Worm (Caenorhabditis elegans) whole organism, L3 larva: ENCODE data around the gene F58E6.6.

Source experiments
- daf-12 ChIP-seq: fragments of 150-350 bp; optimal IDR thresholded peaks from 2 replicates; lab custom pipeline; 2014; ENCODE audit warnings: missing biosample characterization, missing genetic modification reagents, missing genetic modification characterization
- fos-1 ChIP-seq: fragments of 150-350 bp; optimal IDR thresholded peaks from 2 replicates; lab custom pipeline; 2014; ENCODE audit warnings: missing biosample characterization, missing genetic modification characterization
- mdl-1 ChIP-seq: fragments of 150-350 bp; optimal IDR thresholded peaks from 2 replicates; lab custom pipeline; 2014; ENCODE audit warnings: missing biosample characterization, missing genetic modification characterization
- nhr-67 ChIP-seq: fragments of 150-350 bp; optimal IDR thresholded peaks from 2 replicates; lab custom pipeline; 2014; ENCODE audit warnings: missing biosample characterization, missing genetic modification characterization
- unc-62 ChIP-seq: fragments of 150-350 bp; sonication (generic microtip); optimal IDR thresholded peaks from 4 replicates; lab custom pipeline; 2014; ENCODE audit warnings: missing biosample characterization, missing genetic modification reagents, missing genetic modification characterization

DNA sequence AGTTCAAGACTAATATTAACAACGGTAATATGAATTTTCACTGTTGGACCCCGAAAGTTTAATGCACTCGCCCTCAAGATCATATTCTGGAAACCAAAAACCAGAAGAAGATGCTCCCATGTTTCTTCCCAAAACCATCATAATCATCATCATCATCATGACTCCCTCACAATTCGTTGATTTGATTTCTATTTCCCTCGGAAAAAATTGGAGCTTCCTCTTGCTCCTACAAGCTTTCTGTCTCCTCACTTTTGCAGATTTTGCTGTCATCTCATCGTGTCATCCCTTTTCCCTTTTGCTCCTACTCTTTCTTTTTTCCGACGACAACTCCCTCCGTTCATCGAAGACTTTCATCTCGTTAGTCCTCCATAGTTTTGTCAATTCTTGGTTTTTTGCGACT is 19.2 kb upstream of the F58E6.6 start, which contains the start of gene F46B6.2:
- TF ChIP-seq fos-1 (tag; lab: Kevin White, UChicago) (no peak), daf-12 (no peak), mdl-1 (tag; lab: Kevin White, UChicago) (no peak), nhr-67 (no peak), unc-62 (GFP tag; lab: Kevin White, UChicago) (no peak)
